Fruit fly (Drosophila melanogaster) whole organism: ENCODE measurements around the gene Hcs.

Experiments used
- CG8478 ChIP-seq: fragments of >200 bp; optimal IDR thresholded peaks from 2 replicates; lab custom pipeline; 2018; ENCODE audit warnings: inconsistent platforms
- EcR ChIP-seq, 2 experiments: fragments of >200 bp; optimal IDR thresholded peaks; 2 replicates each; lab custom pipeline; 2017; ENCODE audit warnings: missing biosample characterization in 2 of 2, missing genetic modification characterization in 2 of 2, missing genetic modification reagents in 2 of 2
- pan ChIP-seq: fragments of >200 bp; optimal IDR thresholded peaks from 2 replicates; lab custom pipeline; 2017
- psq ChIP-seq: fragments of >200 bp; optimal IDR thresholded peaks from 2 replicates; lab custom pipeline; 2017
- usp ChIP-seq: fragments of >200 bp; optimal IDR thresholded peaks from 2 replicates; lab custom pipeline; 2017; ENCODE audit warnings: missing biosample characterization, missing genetic modification characterization, mixed read lengths

DNA sequence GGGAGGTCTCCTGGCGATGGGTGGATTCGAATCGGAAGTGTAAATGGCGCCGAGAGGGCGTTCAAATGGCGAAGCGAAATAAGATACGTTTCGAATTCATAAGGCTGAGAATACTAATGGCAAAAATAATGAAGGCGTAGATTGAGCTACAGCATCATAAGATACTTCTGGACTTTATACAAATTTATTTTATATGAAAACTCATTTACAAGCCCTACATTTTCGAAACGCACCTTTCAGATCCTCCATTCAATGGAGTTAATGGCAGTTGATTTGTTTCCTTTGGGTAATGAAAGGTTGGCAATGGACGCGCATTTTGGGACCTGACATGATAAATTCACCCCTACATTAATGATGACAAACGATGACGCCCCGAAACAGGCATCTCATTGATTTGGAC lies 40.1 kb downstream of the Hcs start:
- TF ChIP-seq pan (lab: Kevin White, UChicago) (no peak), EcR (GFP tag; optimal IDR thresholded peaks at IDR 0.05; lab: Kevin White, UChicago) (no peak), CG8478 (lab: Kevin White, UChicago) (no peak), usp (GFP tag; lab: Kevin White, UChicago) (no peak), psq (lab: Kevin White, UChicago) (no peak)
